Worm (Caenorhabditis elegans) whole organism, late embryonic: ENCODE measurements around the gene F18A11.2.

Source experiments
- ceh-9 ChIP-seq: sonication (generic microtip); optimal IDR thresholded peaks from 2 replicates; lab custom pipeline; 2016; ENCODE audit warnings: mild to moderate bottlenecking, missing genetic modification characterization, inconsistent platforms, missing compliant biosample characterization
- gmeb-2 ChIP-seq: sonication (generic microtip); optimal IDR thresholded peaks from 2 replicates; lab custom pipeline; 2016; ENCODE audit warnings: missing genetic modification characterization, inconsistent platforms, missing compliant biosample characterization
- nhr-11 ChIP-seq: fragments of 150-350 bp; optimal IDR thresholded peaks from 2 replicates; lab custom pipeline; 2014; ENCODE audit warnings: missing biosample characterization, missing genetic modification characterization

ce11 chrII:13023518-13023917 is 8.0 kb upstream of the F18A11.2 start:
- no peak for TF ChIP-seq ceh-9 (tag; lab: Kevin White, UChicago)
- TF ChIP-seq gmeb-2, result no peak
- TF ChIP-seq nhr-11, result no peak
